Fruit fly (Drosophila melanogaster) whole organism, embryonic: Measurements from ENCODE around the gene CG18131.

Experiments
- Doc3 ChIP-seq: fragments of 200-800 bp; sonication (Bioruptor generic); IDR thresholded peaks from 3 replicates; pipeline ENCODE4 v1.3.6; 2022; ENCODE audit warnings: missing biosample characterization, missing genetic modification characterization; ENCODE audit not compliant: partially characterized antibody
- gfzf ChIP-seq: fragments of 200-800 bp; sonication (Bioruptor generic); optimal IDR thresholded peaks from 2 replicates; lab custom pipeline; 2016; ENCODE audit warnings: missing biosample characterization, mild to moderate bottlenecking, missing genetic modification characterization, moderate library complexity

DNA sequence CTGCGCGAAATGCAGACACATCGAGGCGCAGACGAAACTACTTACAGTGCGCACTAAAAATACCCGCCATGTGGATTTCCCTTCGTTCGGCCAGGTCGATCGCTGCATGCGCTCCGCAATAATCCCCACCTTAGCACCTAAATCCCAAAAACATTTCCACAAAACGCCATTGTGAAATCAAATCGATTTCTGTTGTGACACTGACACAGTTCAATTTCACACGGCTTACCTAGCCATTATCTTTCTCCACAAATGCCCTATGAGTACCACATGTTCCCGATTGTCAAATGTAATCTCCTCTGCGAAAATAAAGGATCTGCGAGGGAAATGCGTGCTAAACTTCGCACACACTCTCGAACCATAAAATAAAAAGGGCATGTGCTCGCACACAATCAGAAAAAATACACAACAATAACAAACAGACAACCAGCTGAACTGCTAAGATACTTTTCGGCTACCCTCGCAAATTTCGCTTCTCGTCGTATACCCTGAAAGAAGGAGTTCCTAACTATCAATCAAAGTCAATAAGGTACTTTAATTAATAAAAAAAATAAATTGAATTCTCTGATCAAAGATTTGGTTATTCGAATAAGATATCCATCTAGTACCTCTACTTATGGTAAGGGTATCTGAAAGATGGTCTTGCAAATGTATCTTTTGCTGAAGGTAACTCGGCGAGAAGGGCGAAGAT is 14.3 kb downstream of the CG18131 start:
- no peak for TF ChIP-seq gfzf (GFP tag; lab: Kevin White, UChicago)
- TF ChIP-seq Doc3: no peak
